Worm (Caenorhabditis elegans) whole organism, young adult: ENCODE results near the gene clec-164.

Source experiments
- B0261.1 ChIP-seq: sonication (generic microtip); optimal IDR thresholded peaks from 2 replicates; lab custom pipeline; 2016; ENCODE audit warnings: mild to moderate bottlenecking, missing genetic modification characterization, moderate library complexity, missing compliant biosample characterization
- F10E7.11 ChIP-seq: sonication (generic microtip); optimal IDR thresholded peaks from 2 replicates; lab custom pipeline; 2017; ENCODE audit warnings: mild to moderate bottlenecking, missing genetic modification characterization, moderate library complexity, missing compliant biosample characterization
- F49E8.2 ChIP-seq: sonication (generic microtip); optimal IDR thresholded peaks from 3 replicates; lab custom pipeline; 2017; ENCODE audit warnings: missing genetic modification characterization, mild to moderate bottlenecking, missing compliant biosample characterization, antibody characterized with exemption, moderate library complexity; ENCODE audit not compliant: insufficient read depth
- F52B5.7 ChIP-seq: sonication (generic microtip); optimal IDR thresholded peaks from 2 replicates; lab custom pipeline; 2016; ENCODE audit warnings: mild to moderate bottlenecking, missing genetic modification characterization, missing compliant biosample characterization
- F55B11.4 ChIP-seq: sonication (generic microtip); optimal IDR thresholded peaks from 2 replicates; lab custom pipeline; 2016; ENCODE audit warnings: missing compliant biosample characterization, missing genetic modification characterization, borderline replicate concordance; ENCODE audit not compliant: insufficient read depth
- K12H6.12 ChIP-seq: fragments of 200-800 bp; sonication (Bioruptor generic); optimal IDR thresholded peaks from 2 replicates; lab custom pipeline; 2018; ENCODE audit warnings: mild to moderate bottlenecking, missing genetic modification characterization, missing compliant biosample characterization
- Y53F4B.3 ChIP-seq: fragments of 200-800 bp; sonication (Bioruptor generic); IDR thresholded peaks from 2 replicates; pipeline ENCODE4 v1.3.6; 2022; ENCODE audit warnings: missing genetic modification reagents, missing genetic modification characterization, missing compliant biosample characterization
- ZK185.1 ChIP-seq: sonication (generic microtip); optimal IDR thresholded peaks from 2 replicates; lab custom pipeline; 2016; ENCODE audit warnings: mild to moderate bottlenecking, missing genetic modification characterization, missing compliant biosample characterization; ENCODE audit not compliant: poor library complexity, severe bottlenecking
- akir-1 ChIP-seq: fragments of 200-800 bp; sonication (Bioruptor generic); optimal IDR thresholded peaks from 2 replicates; lab custom pipeline; 2018; ENCODE audit warnings: mild to moderate bottlenecking, missing genetic modification characterization, moderate library complexity, missing compliant biosample characterization
- aptf-2 ChIP-seq: fragments of 200-800 bp; sonication (Bioruptor generic); conservative IDR thresholded peaks from 2 replicates; pipeline ENCODE4 v1.3.6; 2022; ENCODE audit warnings: missing genetic modification reagents, missing genetic modification characterization, missing compliant biosample characterization
- atf-7 ChIP-seq: sonication (generic microtip); optimal IDR thresholded peaks from 2 replicates; lab custom pipeline; 2017; ENCODE audit warnings: mild to moderate bottlenecking, missing genetic modification characterization, missing compliant biosample characterization
- attf-6 ChIP-seq: fragments of 200-800 bp; sonication (Bioruptor generic); IDR thresholded peaks from 2 replicates; pipeline ENCODE4 v1.3.6; 2022; ENCODE audit warnings: missing genetic modification reagents, missing genetic modification characterization, missing compliant biosample characterization
- cebp-1 ChIP-seq, 2 experiments: fragments of 200-800 bp in 1 of 2; sonication (Bioruptor generic) in 1 of 2; sonication (generic microtip) in 1 of 2; IDR thresholded peaks in 1 of 2; optimal IDR thresholded peaks in 1 of 2; 2 replicates each; pipeline versions ENCODE4 v1.3.6 to Lab custom; 2017 to 2022; ENCODE audit warnings: missing compliant biosample characterization in 2 of 2, missing genetic modification characterization in 2 of 2, mild to moderate bottlenecking in 1 of 2, missing genetic modification reagents in 1 of 2, moderate library complexity in 1 of 2
- ceh-27 ChIP-seq: fragments of 200-800 bp; sonication (Bioruptor generic); optimal IDR thresholded peaks from 2 replicates; lab custom pipeline; 2018; ENCODE audit warnings: mild to moderate bottlenecking, missing genetic modification characterization, moderate library complexity, missing compliant biosample characterization
- die-1 ChIP-seq: sonication (generic microtip); optimal IDR thresholded peaks from 2 replicates; lab custom pipeline; 2016; ENCODE audit warnings: missing genotype, mild to moderate bottlenecking, missing genetic modification characterization, missing compliant biosample characterization
- egl-44 ChIP-seq: fragments of 200-800 bp; sonication (Bioruptor generic); IDR thresholded peaks from 2 replicates; pipeline ENCODE4 v1.3.6; 2022; ENCODE audit warnings: missing genetic modification reagents, missing genetic modification characterization, missing compliant biosample characterization
- ekl-4 ChIP-seq: fragments of 200-800 bp; sonication (Bioruptor generic); IDR thresholded peaks from 2 replicates; pipeline ENCODE4 v1.3.6; 2022; ENCODE audit warnings: missing genetic modification reagents, missing genetic modification characterization, missing compliant biosample characterization
- hlh-26 ChIP-seq: fragments of 200-800 bp; sonication (Bioruptor generic); conservative IDR thresholded peaks from 2 replicates; pipeline ENCODE4 v1.3.6; 2022; ENCODE audit warnings: missing genetic modification reagents, missing genetic modification characterization, missing compliant biosample characterization
- hmg-20 ChIP-seq: fragments of 200-800 bp; sonication (Bioruptor generic); IDR thresholded peaks from 2 replicates; pipeline ENCODE4 v1.3.6; 2022; ENCODE audit warnings: missing genetic modification reagents, missing genetic modification characterization, missing compliant biosample characterization
- hsf-1 ChIP-seq: fragments of 200-800 bp; sonication (Bioruptor generic); IDR thresholded peaks from 2 replicates; pipeline ENCODE4 v1.3.6; 2022; ENCODE audit warnings: missing genetic modification reagents, missing genetic modification characterization, missing compliant biosample characterization
- lag-1 ChIP-seq: fragments of 200-800 bp; sonication (Bioruptor generic); IDR thresholded peaks from 2 replicates; pipeline ENCODE4 v1.3.6; 2022; ENCODE audit warnings: missing genetic modification reagents, missing genetic modification characterization, missing compliant biosample characterization
- lin-54 ChIP-seq: fragments of 200-800 bp; sonication (Bioruptor generic); optimal IDR thresholded peaks from 2 replicates; lab custom pipeline; 2018; ENCODE audit warnings: mild to moderate bottlenecking, missing genetic modification characterization, missing compliant biosample characterization
- madf-10 ChIP-seq: sonication (generic microtip); optimal IDR thresholded peaks from 2 replicates; lab custom pipeline; 2016; ENCODE audit warnings: mild to moderate bottlenecking, missing genetic modification characterization, missing compliant biosample characterization
- mes-4 ChIP-seq: sonication (generic microtip); optimal IDR thresholded peaks from 2 replicates; lab custom pipeline; 2016; ENCODE audit warnings: missing genotype, missing genetic modification characterization, missing compliant biosample characterization
- nfya-1 ChIP-seq: sonication (generic microtip); optimal IDR thresholded peaks from 2 replicates; lab custom pipeline; 2017; ENCODE audit warnings: antibody characterized with exemption, missing compliant biosample characterization, missing genetic modification characterization, borderline replicate concordance; ENCODE audit not compliant: insufficient read depth
- nfyb-1 ChIP-seq: fragments of 200-800 bp; sonication (Bioruptor generic); IDR thresholded peaks from 2 replicates; pipeline ENCODE4 v1.3.6; 2022; ENCODE audit warnings: missing genetic modification reagents, missing genetic modification characterization, missing compliant biosample characterization
- nhr-179 ChIP-seq: sonication (generic microtip); optimal IDR thresholded peaks from 2 replicates; lab custom pipeline; 2016; ENCODE audit warnings: mild to moderate bottlenecking, missing genetic modification characterization, missing compliant biosample characterization
- nhr-27 ChIP-seq: fragments of 200-800 bp; sonication (Bioruptor generic); optimal IDR thresholded peaks from 2 replicates; lab custom pipeline; 2018; ENCODE audit warnings: mild to moderate bottlenecking, missing genetic modification characterization, moderate library complexity, missing compliant biosample characterization
- nhr-80 ChIP-seq: sonication (generic microtip); optimal IDR thresholded peaks from 2 replicates; lab custom pipeline; 2016; ENCODE audit warnings: missing genetic modification characterization, missing compliant biosample characterization
- rec-8 ChIP-seq, 2 experiments: sonication (generic microtip); optimal IDR thresholded peaks; 2 replicates each; lab custom pipeline; 2016; ENCODE audit warnings: mild to moderate bottlenecking in 2 of 2, missing genetic modification characterization in 2 of 2, missing genetic modification reagents in 2 of 2, missing genotype in 2 of 2, missing biosample characterization in 1 of 2, missing compliant biosample characterization in 1 of 2, moderate library complexity in 1 of 2
- snpc-1.1 ChIP-seq: sonication (generic microtip); optimal IDR thresholded peaks from 2 replicates; lab custom pipeline; 2017; ENCODE audit warnings: missing genetic modification characterization, mild to moderate bottlenecking, missing compliant biosample characterization, antibody characterized with exemption, moderate library complexity, missing genotype, missing genetic modification reagents; ENCODE audit not compliant: insufficient read depth
- snpc-3.4 ChIP-seq: sonication (generic microtip); optimal IDR thresholded peaks from 2 replicates; lab custom pipeline; 2017; ENCODE audit warnings: missing genetic modification characterization, mild to moderate bottlenecking, missing compliant biosample characterization, antibody characterized with exemption, moderate library complexity, missing genotype, missing genetic modification reagents
- snpc-4 ChIP-seq, 5 experiments: fragments of 150-350 bp in 1 of 5; sonication (generic microtip) in 4 of 5; optimal IDR thresholded peaks; 2 replicates each; lab custom pipeline; 2014 to 2018; ENCODE audit warnings: missing genetic modification characterization in 5 of 5, missing biosample characterization in 3 of 5, antibody characterized with exemption in 2 of 5, mild to moderate bottlenecking in 2 of 5, missing compliant biosample characterization in 2 of 5, missing genotype in 2 of 5, moderate library complexity in 2 of 5, missing genetic modification reagents in 1 of 5
- unc-130 ChIP-seq: sonication (generic microtip); optimal IDR thresholded peaks from 2 replicates; lab custom pipeline; 2016; ENCODE audit warnings: missing genetic modification reagents, missing genetic modification characterization, missing compliant biosample characterization
- zfh-2 ChIP-seq: fragments of 200-800 bp; sonication (Bioruptor generic); conservative IDR thresholded peaks from 2 replicates; pipeline ENCODE4 v1.3.6; 2022; ENCODE audit warnings: missing genetic modification reagents, missing genetic modification characterization, missing compliant biosample characterization
- ztf-25 ChIP-seq: fragments of 200-800 bp; sonication (Bioruptor generic); IDR thresholded peaks from 2 replicates; pipeline ENCODE4 v1.3.6; 2022; ENCODE audit warnings: missing genetic modification reagents, missing genetic modification characterization, missing compliant biosample characterization
- ztf-26 ChIP-seq: sonication (generic microtip); optimal IDR thresholded peaks from 2 replicates; lab custom pipeline; 2017; ENCODE audit warnings: missing genetic modification characterization, missing compliant biosample characterization

The clec-164 gene

DNA sequence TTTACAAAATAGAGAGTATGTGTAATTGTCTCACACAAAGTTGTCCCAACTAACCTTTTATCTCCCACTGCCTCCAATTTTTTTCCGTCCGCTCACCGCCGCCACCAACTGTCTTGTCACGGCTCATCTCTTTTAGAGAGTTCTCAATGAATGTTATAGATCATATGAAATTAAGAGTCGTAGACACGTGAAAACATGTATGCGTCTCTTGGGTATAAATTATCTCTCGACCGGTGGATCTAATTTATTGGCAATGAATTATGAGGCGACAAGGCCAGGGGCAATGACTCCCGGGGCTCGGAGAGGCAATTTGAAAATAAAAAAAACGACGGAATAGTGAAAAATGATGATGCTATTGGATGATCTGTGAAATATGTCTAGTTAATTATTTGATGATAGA, 24.3 kb downstream of the clec-164 start:
- TF ChIP-seq lin-54 (GFP tag; lab: Kevin White, UChicago) (no peak), hlh-26 (GFP tag; lab: Robert Waterston, UW) (no peak), unc-130 (GFP tag; lab: Kevin White, UChicago) (no peak), lag-1 (GFP tag; lab: Robert Waterston, UW) (no peak), ztf-25 (GFP tag; lab: Robert Waterston, UW) (no peak), nfyb-1 (GFP tag; lab: Robert Waterston, UW) (no peak), hmg-20 (GFP tag; lab: Robert Waterston, UW) (no peak), attf-6 (no peak), zfh-2 (GFP tag; lab: Robert Waterston, UW) (no peak), nhr-80 (no peak), Y53F4B.3 (GFP tag; lab: Robert Waterston, UW) (no peak), F55B11.4 (no peak), snpc-3.4 (tag; lab: Kevin White, UChicago) (no peak), hsf-1 (GFP tag; lab: Robert Waterston, UW) (no peak), aptf-2 (no peak), B0261.1 (no peak), ekl-4 (no peak)

ce11 chrIV:741831-742230, 25.4 kb downstream of the clec-164 start:
- TF ChIP-seq snpc-1.1 (tag; lab: Kevin White, UChicago): no peak
- no peak for TF ChIP-seq madf-10 (tag; lab: Kevin White, UChicago)
- no peak for TF ChIP-seq cebp-1 (GFP tag; IDR thresholded peaks at IDR 0.05; lab: Robert Waterston, UW)
- no peak for TF ChIP-seq cebp-1 (tag; optimal IDR thresholded peaks at IDR 0.05; lab: Kevin White, UChicago)
- TF ChIP-seq K12H6.12 (tag; lab: Kevin White, UChicago): no peak

DNA sequence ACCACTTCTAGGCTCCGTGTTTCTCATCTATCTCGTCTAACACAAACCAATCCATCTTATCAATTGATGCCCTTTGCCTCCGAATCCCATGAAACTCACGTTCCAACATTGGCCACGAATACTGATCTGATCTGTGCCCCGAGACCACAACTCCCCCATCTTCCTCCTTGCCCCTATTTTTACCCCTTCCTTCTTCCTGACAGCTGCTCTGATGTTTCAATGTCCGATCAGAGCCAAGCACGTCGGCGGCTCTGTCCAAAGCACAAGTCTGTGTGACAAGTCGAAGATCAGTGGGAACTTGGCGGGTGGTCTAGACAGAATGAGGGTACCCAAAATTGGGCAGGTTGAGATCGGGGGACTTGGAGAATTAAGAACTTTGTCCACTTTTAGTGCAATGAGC, 29.9 kb downstream of the clec-164 start:
- TF ChIP-seq F10E7.11 (tag; lab: Kevin White, UChicago): no peak
- TF ChIP-seq rec-8 (tag; optimal IDR thresholded peaks at IDR 0.05; lab: Kevin White, UChicago): no peak
- no peak for TF ChIP-seq nhr-27
- TF ChIP-seq snpc-4 (GFP tag; optimal IDR thresholded peaks at IDR 0.05; lab: Kevin White, UChicago): no peak
- no peak for TF ChIP-seq snpc-4 (tag; optimal IDR thresholded peaks at IDR 0.05; lab: Kevin White, UChicago)
- TF ChIP-seq ceh-27 (GFP tag; lab: Kevin White, UChicago): no peak
- TF ChIP-seq zfh-2 (GFP tag; lab: Robert Waterston, UW): peak; percentile 44; the same call in 1 of the 2 replicates
- TF ChIP-seq F52B5.7 (tag; lab: Kevin White, UChicago): no peak
- TF ChIP-seq ZK185.1 (tag; lab: Kevin White, UChicago): no peak

ce11 chrIV:749557-749956, 33.1 kb downstream of the clec-164 start:
- TF ChIP-seq B0261.1 (no peak), nfya-1 (tag; lab: Kevin White, UChicago) (no peak), egl-44 (no peak), atf-7 (tag; lab: Kevin White, UChicago) (no peak), snpc-1.1 (tag; lab: Kevin White, UChicago) (no peak), nhr-179 (no peak), ztf-25 (GFP tag; lab: Robert Waterston, UW) (no peak), die-1 (tag; lab: Kevin White, UChicago) (no peak), F49E8.2 (tag; lab: Kevin White, UChicago) (no peak), cebp-1 (GFP tag; IDR thresholded peaks at IDR 0.05; lab: Robert Waterston, UW) (no peak), cebp-1 (tag; optimal IDR thresholded peaks at IDR 0.05; lab: Kevin White, UChicago) (no peak), akir-1 (GFP tag; lab: Kevin White, UChicago) (no peak), mes-4 (tag; lab: Kevin White, UChicago) (no peak), ztf-26 (no peak), snpc-3.4 (tag; lab: Kevin White, UChicago) (no peak)
